Worm (Caenorhabditis elegans) whole organism, early embryonic: ENCODE measurements around the gene Y38H6C.21.

Experiments
- F13C5.2 ChIP-seq: sonication (generic microtip); optimal IDR thresholded peaks from 2 replicates; lab custom pipeline; 2017; ENCODE audit warnings: mild to moderate bottlenecking, missing genetic modification characterization, inconsistent platforms, missing compliant biosample characterization
- ama-1 ChIP-seq: fragments of 150-350 bp; optimal IDR thresholded peaks from 2 replicates; lab custom pipeline; 2014
- ceh-36 ChIP-seq: sonication (generic microtip); optimal IDR thresholded peaks from 2 replicates; lab custom pipeline; 2016; ENCODE audit warnings: missing genetic modification characterization, inconsistent platforms, missing compliant biosample characterization
- flt-1 ChIP-seq: fragments of 200-800 bp; sonication (Bioruptor generic); IDR thresholded peaks from 2 replicates; pipeline ENCODE4 v1.3.6; 2022; ENCODE audit warnings: missing genetic modification characterization, missing compliant biosample characterization
- hmbx-1 ChIP-seq: sonication (generic microtip); optimal IDR thresholded peaks from 2 replicates; lab custom pipeline; 2016; ENCODE audit warnings: mild to moderate bottlenecking, missing genetic modification characterization, missing compliant biosample characterization
- hmg-4 ChIP-seq: fragments of 200-800 bp; sonication (Bioruptor generic); optimal IDR thresholded peaks from 2 replicates; lab custom pipeline; 2018; ENCODE audit warnings: mild to moderate bottlenecking, missing genetic modification characterization, missing compliant biosample characterization
- scrt-1 ChIP-seq: fragments of 200-800 bp; sonication (Bioruptor generic); IDR thresholded peaks from 2 replicates; pipeline ENCODE4 v1.3.6; 2022; ENCODE audit warnings: missing genetic modification characterization, missing compliant biosample characterization
- sea-1 ChIP-seq: fragments of 200-800 bp; sonication (Bioruptor generic); conservative IDR thresholded peaks from 2 replicates; pipeline ENCODE4 v1.3.6; 2022; ENCODE audit warnings: missing genetic modification characterization, missing compliant biosample characterization
- tbx-11 ChIP-seq: fragments of 200-800 bp; sonication (Bioruptor generic); IDR thresholded peaks from 2 replicates; pipeline ENCODE4 v1.3.6; 2022; ENCODE audit warnings: missing genetic modification characterization, missing compliant biosample characterization
- tbx-37 ChIP-seq: fragments of 200-800 bp; sonication (Bioruptor generic); conservative IDR thresholded peaks from 2 replicates; pipeline ENCODE4 v1.3.6; 2022; ENCODE audit warnings: missing genetic modification reagents, missing genetic modification characterization, missing compliant biosample characterization
- tra-4 ChIP-seq: sonication (generic microtip); optimal IDR thresholded peaks from 2 replicates; lab custom pipeline; 2017; ENCODE audit warnings: missing genetic modification characterization, missing compliant biosample characterization

- TF ChIP-seq ama-1 (lab: Kevin White, UChicago) (no peak), F13C5.2 (tag; lab: Kevin White, UChicago) (no peak), sea-1 (GFP tag; lab: Robert Waterston, UW) (no peak), hmbx-1 (tag; lab: Kevin White, UChicago) (no peak), tbx-11 (GFP tag; lab: Robert Waterston, UW) (no peak), tra-4 (tag; lab: Kevin White, UChicago) (no peak), ceh-36 (no peak), scrt-1 (no peak), hmg-4 (GFP tag; lab: Kevin White, UChicago) (no peak), flt-1 (GFP tag; lab: Robert Waterston, UW) (no peak), tbx-37 (no peak)
Observed at ce11 chrV:20522219-20522618, 32.8 kb downstream of the Y38H6C.21 start, which contains the start of the genes Y38H6C.9 and fbxa-150.
